Worm (Caenorhabditis elegans): ENCODE measurements around the gene sfxn-5.

The sfxn-5 gene

ce11 chrII:8057911-8058310 is 46.9 kb downstream of the sfxn-5 start:
- TF ChIP-seq W03F9.2 (tag; optimal IDR thresholded peaks at IDR 0.05) (no peak), him-1 (tag; optimal IDR thresholded peaks at IDR 0.05) (no peak)

- TF ChIP-seq him-1 (tag; optimal IDR thresholded peaks at IDR 0.05) (no peak), dao-5 (tag; optimal IDR thresholded peaks at IDR 0.05) (no peak), W03F9.2 (tag; optimal IDR thresholded peaks at IDR 0.05) (no peak)
Observed at ce11 chrII:8052850-8053249, 52.0 kb downstream of the sfxn-5 start, which contains the start of gene T05H10.4. T05H10.4 (plus strand) TSS chrII:8053150.

- no peak for TF ChIP-seq W03F9.2 (tag; optimal IDR thresholded peaks at IDR 0.05)
- no peak for TF ChIP-seq dao-5 (tag; optimal IDR thresholded peaks at IDR 0.05)
- TF ChIP-seq him-1 (tag; optimal IDR thresholded peaks at IDR 0.05), result no peak
Observed at ce11 chrII:8052172-8052571, 52.7 kb downstream of the sfxn-5 start.
